Fruit fly (Drosophila melanogaster) Kc167 (cell line): ENCODE data around the gene CG11756.

Experiments used
- Myc ChIP-seq: fragments of >200 bp; optimal IDR thresholded peaks from 2 replicates; lab custom pipeline; 2017; ENCODE audit warnings: missing external identifiers
- Sin3A ChIP-seq: fragments of >200 bp; optimal IDR thresholded peaks from 2 replicates; lab custom pipeline; 2018; ENCODE audit warnings: missing external identifiers
- psq ChIP-seq: fragments of >200 bp; optimal IDR thresholded peaks from 2 replicates; lab custom pipeline; 2017; ENCODE audit warnings: missing external identifiers
- ttk ChIP-seq: sonication (Bioruptor generic); optimal IDR thresholded peaks from 2 replicates; lab custom pipeline; 2017; ENCODE audit warnings: missing external identifiers

dm6 chrX:11372764-11373712 is 25.1 kb downstream of the CG11756 start:
- TF ChIP-seq Myc (lab: Kevin White, UChicago) (no peak), psq (lab: Kevin White, UChicago) (no peak), Sin3A (lab: Kevin White, UChicago) (no peak), ttk (lab: Kevin White, UChicago) (no peak)
